Fruit fly (Drosophila melanogaster): ENCODE measurements around the gene CG3097.

The CG3097 gene

dm6 chrX:5717741-5718475 is 52.7 kb downstream of the CG3097 start, which contains the start of gene CG33080:
TSS of gene CG33080 (minus strand) at chrX:5717778.
- no peak for TF ChIP-seq CG8301 (tag; optimal IDR thresholded peaks at IDR 0.05)
- TF ChIP-seq rn (GFP tag; IDR thresholded peaks at IDR 0.05) = no peak
- peak; percentile 21 for TF ChIP-seq CG13204 (GFP tag; optimal IDR thresholded peaks at IDR 0.05)
- no peak for TF ChIP-seq CG34367 (tag; optimal IDR thresholded peaks at IDR 0.05)
- no peak for TF ChIP-seq EcR (GFP tag; optimal IDR thresholded peaks at IDR 0.05)
